Fruit fly (Drosophila melanogaster) whole organism, embryonic: ENCODE results near the gene sima.

Experiments
- Asciz ChIP-seq: fragments of 200-800 bp; sonication (Bioruptor generic); optimal IDR thresholded peaks from 2 replicates; lab custom pipeline; 2017; ENCODE audit warnings: missing biosample characterization, mild to moderate bottlenecking, missing genetic modification characterization, missing genetic modification reagents
- Bteb2 ChIP-seq: fragments of 200-800 bp; sonication (Bioruptor generic); optimal IDR thresholded peaks from 2 replicates; lab custom pipeline; 2016; ENCODE audit warnings: missing biosample characterization, missing genetic modification characterization
- CG11093 ChIP-seq: fragments of 200-800 bp; sonication (Bioruptor generic); IDR thresholded peaks from 3 replicates; pipeline ENCODE4 v1.3.6; 2022; ENCODE audit warnings: missing biosample characterization, missing genetic modification characterization
- CG11723 ChIP-seq: fragments of 200-800 bp; sonication (Bioruptor generic); optimal IDR thresholded peaks from 2 replicates; lab custom pipeline; 2017; ENCODE audit warnings: missing biosample characterization, mild to moderate bottlenecking, missing genetic modification characterization
- CG12219 ChIP-seq: fragments of 200-800 bp; sonication (Bioruptor generic); optimal IDR thresholded peaks from 3 replicates; lab custom pipeline; 2018; ENCODE audit warnings: missing biosample characterization, mild to moderate bottlenecking, missing genetic modification characterization
- CG1233 ChIP-seq: fragments of 200-800 bp; sonication (Bioruptor generic); optimal IDR thresholded peaks from 4 replicates; lab custom pipeline; 2018; ENCODE audit warnings: missing biosample characterization, mild to moderate bottlenecking, missing genetic modification characterization
- CG14441 ChIP-seq: fragments of 200-800 bp; sonication (Bioruptor generic); IDR thresholded peaks from 2 replicates; pipeline ENCODE4 v1.3.6; 2022; ENCODE audit warnings: missing biosample characterization, missing genetic modification characterization
- CG14860 ChIP-seq: fragments of 200-800 bp; sonication (Bioruptor generic); IDR thresholded peaks from 3 replicates; pipeline ENCODE4 v1.3.6; 2022; ENCODE audit warnings: missing biosample characterization, missing genetic modification characterization; ENCODE audit not compliant: partially characterized antibody
- CG17385 ChIP-seq: fragments of 200-800 bp; sonication (Bioruptor generic); optimal IDR thresholded peaks from 3 replicates; lab custom pipeline; 2018; ENCODE audit warnings: missing biosample characterization, mild to moderate bottlenecking, missing genetic modification characterization
- CG18599 ChIP-seq: fragments of 200-800 bp; sonication (Bioruptor generic); optimal IDR thresholded peaks from 3 replicates; lab custom pipeline; 2017; ENCODE audit warnings: missing biosample characterization, missing genetic modification characterization, mild to moderate bottlenecking, moderate library complexity, missing genetic modification reagents
- CG2875 ChIP-seq: fragments of 200-800 bp; sonication (Bioruptor generic); optimal IDR thresholded peaks from 2 replicates; lab custom pipeline; 2017; ENCODE audit warnings: missing biosample characterization, mild to moderate bottlenecking, missing genetic modification characterization, missing genetic modification reagents
- CG3995 ChIP-seq: fragments of 200-800 bp; sonication (Bioruptor generic); optimal IDR thresholded peaks from 3 replicates; lab custom pipeline; 2016; ENCODE audit warnings: missing biosample characterization, missing genetic modification characterization
- CG5245 ChIP-seq: fragments of 200-800 bp; sonication (Bioruptor generic); optimal IDR thresholded peaks from 3 replicates; lab custom pipeline; 2016; ENCODE audit warnings: missing biosample characterization, missing genetic modification characterization
- CG6689 ChIP-seq: fragments of 200-800 bp; sonication (Bioruptor generic); IDR thresholded peaks from 2 replicates; pipeline ENCODE4 v1.3.6; 2022; ENCODE audit warnings: missing biosample characterization, missing genetic modification characterization
- CG9727 ChIP-seq: fragments of 200-800 bp; sonication (Bioruptor generic); optimal IDR thresholded peaks from 3 replicates; lab custom pipeline; 2017; ENCODE audit warnings: missing biosample characterization, mild to moderate bottlenecking, missing genetic modification characterization
- CTCF ChIP-seq: fragments of 200-800 bp; sonication (Bioruptor generic); optimal IDR thresholded peaks from 2 replicates; lab custom pipeline; 2017; ENCODE audit warnings: missing biosample characterization, mild to moderate bottlenecking, missing genetic modification characterization, moderate library complexity
- Camta ChIP-seq: fragments of 200-800 bp; sonication (Bioruptor generic); optimal IDR thresholded peaks from 2 replicates; lab custom pipeline; 2016; ENCODE audit warnings: missing biosample characterization, missing genetic modification characterization
- Dll ChIP-seq: fragments of 200-800 bp; sonication (Bioruptor generic); IDR thresholded peaks from 4 replicates; pipeline ENCODE4 v1.3.6; 2022; ENCODE audit warnings: missing biosample characterization, missing genetic modification characterization; ENCODE audit not compliant: partially characterized antibody
- Ets97D ChIP-seq: fragments of 200-800 bp; sonication (Bioruptor generic); optimal IDR thresholded peaks from 3 replicates; lab custom pipeline; 2016; ENCODE audit warnings: missing biosample characterization, missing genetic modification characterization
- Gsc ChIP-seq: fragments of 200-800 bp; sonication (Bioruptor generic); IDR thresholded peaks from 2 replicates; pipeline ENCODE4 v1.3.6; 2022; ENCODE audit warnings: missing biosample characterization, missing genetic modification characterization
- H2.0 ChIP-seq: fragments of 200-800 bp; sonication (Bioruptor generic); IDR thresholded peaks from 2 replicates; pipeline ENCODE4 v1.3.6; 2022; ENCODE audit warnings: missing biosample characterization, missing genetic modification characterization
- HLH4C ChIP-seq: fragments of 200-800 bp; sonication (Bioruptor generic); IDR thresholded peaks from 3 replicates; pipeline ENCODE4 v1.3.6; 2022; ENCODE audit warnings: missing biosample characterization, missing genetic modification characterization; ENCODE audit not compliant: partially characterized antibody
- Hr3 ChIP-seq: fragments of 200-800 bp; sonication (Bioruptor generic); optimal IDR thresholded peaks from 3 replicates; lab custom pipeline; 2016; ENCODE audit warnings: missing biosample characterization, missing genetic modification characterization
- Lhr ChIP-seq: fragments of 200-800 bp; sonication (Bioruptor generic); optimal IDR thresholded peaks from 3 replicates; lab custom pipeline; 2017; ENCODE audit warnings: mild to moderate bottlenecking, missing biosample characterization, missing genetic modification reagents, missing genetic modification characterization
- NFAT ChIP-seq: fragments of 200-800 bp; sonication (Bioruptor generic); IDR thresholded peaks from 2 replicates; pipeline ENCODE4 v1.3.6; 2022; ENCODE audit warnings: missing biosample characterization, missing genetic modification characterization
- Opbp ChIP-seq: fragments of 200-800 bp; sonication (Bioruptor generic); IDR thresholded peaks from 3 replicates; pipeline ENCODE4 v1.3.6; 2022; ENCODE audit warnings: missing biosample characterization, missing genetic modification characterization; ENCODE audit not compliant: partially characterized antibody
- Ravus ChIP-seq: fragments of 200-800 bp; sonication (Bioruptor generic); IDR thresholded peaks from 2 replicates; pipeline ENCODE4 v1.3.6; 2022; ENCODE audit warnings: missing biosample characterization, missing genetic modification characterization
- Tbp ChIP-seq: fragments of >200 bp; optimal IDR thresholded peaks from 2 replicates; lab custom pipeline; 2018; ENCODE audit warnings: missing biosample characterization, missing genetic modification characterization
- ab ChIP-seq: fragments of 200-800 bp; sonication (Bioruptor generic); optimal IDR thresholded peaks from 2 replicates; lab custom pipeline; 2016; ENCODE audit warnings: missing biosample characterization, missing genetic modification characterization
- ac ChIP-seq: fragments of 200-800 bp; sonication (Bioruptor generic); optimal IDR thresholded peaks from 3 replicates; lab custom pipeline; 2017; ENCODE audit warnings: missing biosample characterization, mild to moderate bottlenecking, missing genetic modification characterization
- ase ChIP-seq: fragments of 200-800 bp; sonication (Bioruptor generic); IDR thresholded peaks from 3 replicates; pipeline ENCODE4 v1.3.6; 2022; ENCODE audit warnings: missing biosample characterization, missing genetic modification characterization
- bcd ChIP-seq: fragments of 200-800 bp; sonication (Bioruptor generic); optimal IDR thresholded peaks from 2 replicates; lab custom pipeline; 2017; ENCODE audit warnings: missing biosample characterization, mild to moderate bottlenecking, missing genetic modification characterization
- cwo ChIP-seq: fragments of 200-800 bp; sonication (Bioruptor generic); optimal IDR thresholded peaks from 3 replicates; lab custom pipeline; 2017; ENCODE audit warnings: missing biosample characterization, missing genetic modification characterization, mild to moderate bottlenecking, moderate library complexity, missing genetic modification reagents
- dpn ChIP-seq, 2 experiments: fragments of 200-800 bp; sonication (Bioruptor generic); optimal IDR thresholded peaks; 3 replicates each; lab custom pipeline; 2016; ENCODE audit warnings: missing biosample characterization in 2 of 2, missing genetic modification characterization in 2 of 2
- ewg ChIP-seq: fragments of 200-800 bp; sonication (Bioruptor generic); optimal IDR thresholded peaks from 3 replicates; lab custom pipeline; 2017; ENCODE audit warnings: mild to moderate bottlenecking, missing biosample characterization, missing genetic modification reagents, missing genetic modification characterization
- gce ChIP-seq: fragments of 200-800 bp; sonication (Bioruptor generic); IDR thresholded peaks from 3 replicates; pipeline ENCODE4 v1.3.6; 2022; ENCODE audit warnings: missing biosample characterization, missing genetic modification characterization
- gsb ChIP-seq: fragments of 200-800 bp; sonication (Bioruptor generic); IDR thresholded peaks from 2 replicates; pipeline ENCODE4 v1.3.6; 2022; ENCODE audit warnings: missing biosample characterization, missing genetic modification characterization
- gsb-n ChIP-seq: fragments of 200-800 bp; sonication (Bioruptor generic); optimal IDR thresholded peaks from 3 replicates; lab custom pipeline; 2018; ENCODE audit warnings: missing biosample characterization, mild to moderate bottlenecking, missing genetic modification characterization
- ind ChIP-seq: fragments of 200-800 bp; sonication (Bioruptor generic); optimal IDR thresholded peaks from 3 replicates; lab custom pipeline; 2016; ENCODE audit warnings: missing biosample characterization, missing genetic modification characterization
- ken ChIP-seq: fragments of 200-800 bp; sonication (Bioruptor generic); IDR thresholded peaks from 3 replicates; pipeline ENCODE4 v1.3.6; 2022; ENCODE audit warnings: missing biosample characterization, missing genetic modification characterization
- maf-S ChIP-seq: fragments of 200-800 bp; sonication (Bioruptor generic); optimal IDR thresholded peaks from 2 replicates; lab custom pipeline; 2016; ENCODE audit warnings: missing biosample characterization, missing genetic modification characterization
- mam ChIP-seq: fragments of 200-800 bp; sonication (Bioruptor generic); optimal IDR thresholded peaks from 3 replicates; lab custom pipeline; 2016; ENCODE audit warnings: missing biosample characterization, missing genetic modification characterization
- ro ChIP-seq: fragments of 200-800 bp; sonication (Bioruptor generic); IDR thresholded peaks from 2 replicates; pipeline ENCODE4 v1.3.6; 2022; ENCODE audit warnings: missing biosample characterization, missing genetic modification characterization
- row ChIP-seq: fragments of 200-800 bp; sonication (Bioruptor generic); IDR thresholded peaks from 3 replicates; pipeline ENCODE4 v1.3.6; 2022; ENCODE audit warnings: missing biosample characterization, missing genetic modification characterization
- sens-2 ChIP-seq: fragments of 200-800 bp; sonication (Bioruptor generic); IDR thresholded peaks from 2 replicates; pipeline ENCODE4 v1.3.6; 2022; ENCODE audit warnings: missing biosample characterization, missing genetic modification characterization
- so ChIP-seq: fragments of 200-800 bp; sonication (Bioruptor generic); IDR thresholded peaks from 3 replicates; pipeline ENCODE4 v1.3.6; 2022; ENCODE audit warnings: missing biosample characterization, missing genetic modification characterization
- stc ChIP-seq: fragments of 200-800 bp; sonication (Bioruptor generic); IDR thresholded peaks from 2 replicates; pipeline ENCODE4 v1.3.6; 2022; ENCODE audit warnings: missing biosample characterization, missing genetic modification characterization
- tap ChIP-seq: fragments of 200-800 bp; optimal IDR thresholded peaks from 3 replicates; lab custom pipeline; 2019; ENCODE audit warnings: missing biosample characterization, mild to moderate bottlenecking, missing genetic modification characterization, moderate library complexity
- trh ChIP-seq: fragments of 200-800 bp; sonication (Bioruptor generic); optimal IDR thresholded peaks from 2 replicates; lab custom pipeline; 2016; ENCODE audit warnings: missing biosample characterization, missing genetic modification characterization

sima gene

DNA sequence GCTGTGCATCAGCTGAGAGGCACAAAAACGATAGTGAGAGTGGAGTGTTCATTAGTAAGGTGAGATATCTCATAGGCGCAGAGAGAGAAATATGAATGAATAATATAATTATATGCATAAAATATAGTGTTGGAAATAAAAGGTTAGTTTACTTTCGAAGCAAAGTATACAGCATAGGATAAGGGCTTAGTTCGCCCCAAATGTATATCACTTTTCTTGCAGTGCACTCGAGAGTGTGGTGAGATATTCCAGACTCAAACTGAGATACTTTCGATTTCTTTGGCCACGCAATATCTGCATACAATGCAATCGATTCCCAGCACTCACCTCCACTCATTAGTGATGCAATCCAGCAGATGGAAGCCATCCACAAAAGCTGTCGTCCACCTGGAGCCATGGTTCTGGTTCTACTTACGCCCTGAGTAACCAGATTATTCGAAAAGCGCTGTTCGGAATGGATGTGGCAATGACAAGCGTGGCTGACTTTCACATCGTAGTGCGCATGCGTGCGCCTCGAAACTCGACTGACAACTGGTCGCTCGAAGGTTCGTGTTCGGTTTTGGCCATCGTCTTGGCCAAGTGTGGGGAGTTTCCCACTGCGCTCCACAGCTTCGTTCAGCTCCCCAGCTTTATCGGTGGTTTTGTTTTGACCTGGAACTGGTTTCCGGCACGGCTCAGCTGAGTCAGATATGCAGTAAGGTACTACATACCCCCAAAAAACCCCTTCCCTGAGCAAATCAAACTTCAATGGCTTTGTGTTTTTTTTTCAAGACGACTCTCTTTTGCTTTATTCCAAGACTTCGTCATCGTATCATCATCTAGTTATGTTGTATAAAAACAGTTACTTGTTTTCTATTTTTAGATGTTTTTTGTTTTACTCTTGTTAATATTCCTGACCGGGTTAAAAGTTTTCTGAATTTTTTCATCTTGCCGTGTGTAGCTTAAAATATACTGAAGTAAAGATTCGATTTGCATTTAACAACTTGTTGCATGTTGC is 112.9 kb downstream of the sima start, which contains the start of gene Rsod (continued):
- TF ChIP-seq Lhr = peak; percentile 16
- TF ChIP-seq ase = peak; percentile 78
- TF ChIP-seq stc (GFP tag; lab: Robert Waterston, UW) = peak; percentile 70
- no peak for TF ChIP-seq ab (GFP tag; lab: Kevin White, UChicago)
- peak; percentile 69 for TF ChIP-seq CG14441 (GFP tag; lab: Robert Waterston, UW)
- peak; percentile 79 for TF ChIP-seq CG6689 (GFP tag; lab: Robert Waterston, UW)
- TF ChIP-seq gsb = peak; percentile 55; the same call in 1 of the 2 replicates
- peak; percentile 73 for TF ChIP-seq CG11093 (GFP tag; lab: Robert Waterston, UW)
- 0 out of 2 replicates have a peak, but pooled peaks have one; percentile 21 for TF ChIP-seq Gsc (GFP tag; lab: Robert Waterston, UW)
- TF ChIP-seq gsb-n = peak; percentile 57
- peak; percentile 36 for TF ChIP-seq CG11723 (GFP tag; lab: Kevin White, UChicago)
- TF ChIP-seq CG14860 (GFP tag; lab: Robert Waterston, UW) = no peak
- TF ChIP-seq NFAT (GFP tag; lab: Robert Waterston, UW) = peak; percentile 66
- peak; percentile 40 for TF ChIP-seq ewg (GFP tag; lab: Kevin White, UChicago)
- no peak for TF ChIP-seq CTCF (GFP tag; lab: Kevin White, UChicago)
- TF ChIP-seq Ets97D = no peak
- peak; percentile 74; the same call in 2 of the 3 replicates for TF ChIP-seq row (GFP tag; lab: Robert Waterston, UW)
- peak; percentile 52 for TF ChIP-seq CG12219
- no peak for TF ChIP-seq Dll (GFP tag; lab: Robert Waterston, UW)
- peak; percentile 82 for TF ChIP-seq gce
- peak; percentile 42; the same call in 1 of the 2 replicates for TF ChIP-seq ro (GFP tag; lab: Robert Waterston, UW)
- TF ChIP-seq cwo (GFP tag; lab: Kevin White, UChicago) = no peak
- TF ChIP-seq so (GFP tag; lab: Robert Waterston, UW) = peak; percentile 84; the same call in 2 of the 3 replicates
- TF ChIP-seq CG9727 (GFP tag; lab: Kevin White, UChicago) = peak; percentile 37
- 0 out of 3 replicates have a peak, but pooled peaks have one; percentile 14 for TF ChIP-seq HLH4C
- peak; percentile 21 for TF ChIP-seq CG1233 (GFP tag; lab: Kevin White, UChicago)
- TF ChIP-seq mam = no peak
- TF ChIP-seq CG2875 = peak; percentile 60
- TF ChIP-seq CG18599 (GFP tag; lab: Kevin White, UChicago) = peak; percentile 20
- no peak for TF ChIP-seq Bteb2 (GFP tag; lab: Kevin White, UChicago)
- peak; percentile 66 for TF ChIP-seq sens-2 (GFP tag; lab: Robert Waterston, UW)
- no peak; the same call in 1 of the 2 replicates for TF ChIP-seq Ravus (GFP tag; lab: Robert Waterston, UW)
- TF ChIP-seq Hr3 (GFP tag; lab: Kevin White, UChicago) = peak; percentile 10
- TF ChIP-seq Camta (GFP tag; lab: Kevin White, UChicago) = no peak
- TF ChIP-seq maf-S (GFP tag; lab: Kevin White, UChicago) = no peak
- TF ChIP-seq H2.0 (GFP tag; lab: Robert Waterston, UW) = peak; percentile 70
- no peak for TF ChIP-seq trh (GFP tag; lab: Kevin White, UChicago)
- no peak for TF ChIP-seq Opbp (GFP tag; lab: Robert Waterston, UW)
- TF ChIP-seq bcd (GFP tag; lab: Kevin White, UChicago) = peak; percentile 36
- no peak for TF ChIP-seq CG17385 (GFP tag; lab: Kevin White, UChicago)
- no peak for TF ChIP-seq Tbp (GFP tag; lab: Kevin White, UChicago)
- TF ChIP-seq ac (GFP tag; lab: Kevin White, UChicago) = no peak
- TF ChIP-seq dpn (GFP tag; optimal IDR thresholded peaks at IDR 0.05; lab: Kevin White, UChicago) = peak in 1 of 2 experiments; percentile 61
- peak; percentile 37 for TF ChIP-seq CG5245 (GFP tag; lab: Kevin White, UChicago)
- TF ChIP-seq ken (GFP tag; lab: Robert Waterston, UW) = peak; percentile 79
- TF ChIP-seq CG3995 (GFP tag; lab: Kevin White, UChicago) = no peak
- TF ChIP-seq tap (tag; lab: Kevin White, UChicago) = peak; percentile 36
- TF ChIP-seq ind = peak; percentile 31
- peak; percentile 59 for TF ChIP-seq Asciz (GFP tag; lab: Kevin White, UChicago)
